Worm (Caenorhabditis elegans) whole organism, young adult: Measurements from ENCODE around the gene ZK455.5.

Experiments
- C06A6.2 ChIP-seq: fragments of 200-800 bp; sonication (Bioruptor generic); conservative IDR thresholded peaks from 2 replicates; pipeline ENCODE4 v1.3.6; 2022; ENCODE audit warnings: missing genetic modification characterization, missing compliant biosample characterization
- F23B12.7 ChIP-seq: sonication (generic microtip); optimal IDR thresholded peaks from 2 replicates; lab custom pipeline; 2017; ENCODE audit warnings: missing genetic modification characterization, mild to moderate bottlenecking, missing compliant biosample characterization, antibody characterized with exemption, moderate library complexity; ENCODE audit not compliant: insufficient read depth
- F57A8.1 ChIP-seq: fragments of 200-800 bp; sonication (Bioruptor generic); optimal IDR thresholded peaks from 2 replicates; lab custom pipeline; 2018; ENCODE audit warnings: mild to moderate bottlenecking, missing genetic modification characterization, moderate library complexity, missing compliant biosample characterization
- F57C9.4 ChIP-seq: sonication (generic microtip); optimal IDR thresholded peaks from 2 replicates; lab custom pipeline; 2017; ENCODE audit warnings: mild to moderate bottlenecking, missing genetic modification characterization, missing compliant biosample characterization
- T07F8.4 ChIP-seq: sonication (generic microtip); optimal IDR thresholded peaks from 2 replicates; lab custom pipeline; 2016; ENCODE audit warnings: mild to moderate bottlenecking, missing genetic modification characterization, moderate library complexity, missing compliant biosample characterization
- T26A5.8 ChIP-seq: sonication (generic microtip); optimal IDR thresholded peaks from 2 replicates; lab custom pipeline; 2016; ENCODE audit warnings: missing genetic modification characterization, missing compliant biosample characterization
- Y53F4B.3 ChIP-seq: fragments of 200-800 bp; sonication (Bioruptor generic); IDR thresholded peaks from 2 replicates; pipeline ENCODE4 v1.3.6; 2022; ENCODE audit warnings: missing genetic modification reagents, missing genetic modification characterization, missing compliant biosample characterization
- Y56A3A.18 ChIP-seq: fragments of 200-800 bp; sonication (Bioruptor generic); IDR thresholded peaks from 2 replicates; pipeline ENCODE4 v1.3.6; 2022; ENCODE audit warnings: missing genetic modification reagents, missing genetic modification characterization, missing compliant biosample characterization
- Y79H2A.3 ChIP-seq: fragments of 200-800 bp; sonication (Bioruptor generic); conservative IDR thresholded peaks from 2 replicates; pipeline ENCODE4 v1.3.6; 2022; ENCODE audit warnings: missing genetic modification reagents, missing genetic modification characterization, missing compliant biosample characterization
- aptf-2 ChIP-seq: fragments of 200-800 bp; sonication (Bioruptor generic); conservative IDR thresholded peaks from 2 replicates; pipeline ENCODE4 v1.3.6; 2022; ENCODE audit warnings: missing genetic modification reagents, missing genetic modification characterization, missing compliant biosample characterization
- bed-1 ChIP-seq: fragments of 200-800 bp; sonication (Bioruptor generic); IDR thresholded peaks from 2 replicates; pipeline ENCODE4 v1.3.6; 2022; ENCODE audit warnings: missing genetic modification reagents, missing genetic modification characterization, missing compliant biosample characterization
- bed-2 ChIP-seq: fragments of 200-800 bp; sonication (Bioruptor generic); IDR thresholded peaks from 2 replicates; pipeline ENCODE4 v1.3.6; 2022; ENCODE audit warnings: missing genetic modification reagents, missing genetic modification characterization, missing compliant biosample characterization
- egl-18 ChIP-seq: fragments of 200-800 bp; sonication (Bioruptor generic); IDR thresholded peaks from 2 replicates; pipeline ENCODE4 v1.3.6; 2022; ENCODE audit warnings: missing genetic modification reagents, missing genetic modification characterization, missing compliant biosample characterization
- egl-44 ChIP-seq: fragments of 200-800 bp; sonication (Bioruptor generic); IDR thresholded peaks from 2 replicates; pipeline ENCODE4 v1.3.6; 2022; ENCODE audit warnings: missing genetic modification reagents, missing genetic modification characterization, missing compliant biosample characterization
- egrh-3 ChIP-seq: fragments of 200-800 bp; sonication (Bioruptor generic); IDR thresholded peaks from 2 replicates; pipeline ENCODE4 v1.3.6; 2022; ENCODE audit warnings: missing genetic modification reagents, missing genetic modification characterization, missing compliant biosample characterization
- ets-4 ChIP-seq: fragments of 200-800 bp; sonication (Bioruptor generic); optimal IDR thresholded peaks from 2 replicates; lab custom pipeline; 2018; ENCODE audit warnings: mild to moderate bottlenecking, missing genetic modification characterization, missing compliant biosample characterization
- fkh-3 ChIP-seq: sonication (generic microtip); optimal IDR thresholded peaks from 2 replicates; lab custom pipeline; 2016; ENCODE audit warnings: mild to moderate bottlenecking, missing genetic modification characterization, missing compliant biosample characterization
- hmg-1.2 ChIP-seq: fragments of 200-800 bp; sonication (Bioruptor generic); IDR thresholded peaks from 2 replicates; pipeline ENCODE4 v1.3.6; 2022; ENCODE audit warnings: missing genetic modification reagents, missing genetic modification characterization, missing compliant biosample characterization
- hmg-20 ChIP-seq: fragments of 200-800 bp; sonication (Bioruptor generic); IDR thresholded peaks from 2 replicates; pipeline ENCODE4 v1.3.6; 2022; ENCODE audit warnings: missing genetic modification reagents, missing genetic modification characterization, missing compliant biosample characterization
- hrde-1 ChIP-seq: sonication (generic microtip); optimal IDR thresholded peaks from 2 replicates; lab custom pipeline; 2016; ENCODE audit warnings: missing genetic modification characterization, mild to moderate bottlenecking, missing compliant biosample characterization, moderate library complexity, missing genotype, missing genetic modification reagents, borderline replicate concordance
- lin-26 ChIP-seq: fragments of 200-800 bp; sonication (Bioruptor generic); IDR thresholded peaks from 2 replicates; pipeline ENCODE4 v1.3.6; 2022; ENCODE audit warnings: missing genetic modification reagents, missing genetic modification characterization, missing compliant biosample characterization
- madf-10 ChIP-seq: sonication (generic microtip); optimal IDR thresholded peaks from 2 replicates; lab custom pipeline; 2016; ENCODE audit warnings: mild to moderate bottlenecking, missing genetic modification characterization, missing compliant biosample characterization
- madf-6 ChIP-seq: fragments of 200-800 bp; sonication (Bioruptor generic); IDR thresholded peaks from 2 replicates; pipeline ENCODE4 v1.3.6; 2022; ENCODE audit warnings: missing genetic modification reagents, missing genetic modification characterization, missing compliant biosample characterization
- madf-8 ChIP-seq: fragments of 200-800 bp; sonication (Bioruptor generic); conservative IDR thresholded peaks from 2 replicates; pipeline ENCODE4 v1.3.6; 2022; ENCODE audit warnings: missing genetic modification reagents, missing genetic modification characterization, missing compliant biosample characterization
- mes-4 ChIP-seq: sonication (generic microtip); optimal IDR thresholded peaks from 2 replicates; lab custom pipeline; 2016; ENCODE audit warnings: missing genotype, missing genetic modification characterization, missing compliant biosample characterization
- nfyb-1 ChIP-seq: fragments of 200-800 bp; sonication (Bioruptor generic); IDR thresholded peaks from 2 replicates; pipeline ENCODE4 v1.3.6; 2022; ENCODE audit warnings: missing genetic modification reagents, missing genetic modification characterization, missing compliant biosample characterization
- nhr-120 ChIP-seq: fragments of 200-800 bp; sonication (Bioruptor generic); IDR thresholded peaks from 2 replicates; pipeline ENCODE4 v1.3.6; 2022; ENCODE audit warnings: missing genetic modification characterization, missing compliant biosample characterization
- nhr-80 ChIP-seq: sonication (generic microtip); optimal IDR thresholded peaks from 2 replicates; lab custom pipeline; 2016; ENCODE audit warnings: missing genetic modification characterization, missing compliant biosample characterization
- nhr-90 ChIP-seq: sonication (generic microtip); optimal IDR thresholded peaks from 2 replicates; lab custom pipeline; 2016; ENCODE audit warnings: missing genotype, mild to moderate bottlenecking, missing genetic modification characterization, missing compliant biosample characterization
- repo-1 ChIP-seq: sonication (generic microtip); optimal IDR thresholded peaks from 2 replicates; lab custom pipeline; 2017; ENCODE audit warnings: mild to moderate bottlenecking, missing genetic modification characterization, missing compliant biosample characterization
- sdz-38 ChIP-seq: sonication (generic microtip); optimal IDR thresholded peaks from 2 replicates; lab custom pipeline; 2016; ENCODE audit warnings: missing genotype, missing genetic modification characterization, missing compliant biosample characterization
- sea-2 ChIP-seq: fragments of 200-800 bp; sonication (Bioruptor generic); IDR thresholded peaks from 2 replicates; pipeline ENCODE4 v1.3.6; 2022; ENCODE audit warnings: missing genetic modification characterization, missing compliant biosample characterization
- snpc-3.4 ChIP-seq: sonication (generic microtip); optimal IDR thresholded peaks from 2 replicates; lab custom pipeline; 2017; ENCODE audit warnings: missing genetic modification characterization, mild to moderate bottlenecking, missing compliant biosample characterization, antibody characterized with exemption, moderate library complexity, missing genotype, missing genetic modification reagents
- tbp1 ChIP-seq: fragments of 200-800 bp; sonication (Bioruptor generic); optimal IDR thresholded peaks from 2 replicates; lab custom pipeline; 2018; ENCODE audit warnings: mild to moderate bottlenecking, missing genetic modification characterization, missing compliant biosample characterization
- tbx-9 ChIP-seq: sonication (generic microtip); optimal IDR thresholded peaks from 2 replicates; lab custom pipeline; 2016; ENCODE audit warnings: borderline replicate concordance, missing genetic modification characterization, inconsistent platforms, missing compliant biosample characterization
- tlf-1 ChIP-seq: fragments of 200-800 bp; sonication (Bioruptor generic); optimal IDR thresholded peaks from 2 replicates; lab custom pipeline; 2018; ENCODE audit warnings: mild to moderate bottlenecking, missing genetic modification characterization, missing compliant biosample characterization
- unc-62 ChIP-seq: fragments of 150-350 bp; optimal IDR thresholded peaks from 2 replicates; lab custom pipeline; 2014; ENCODE audit warnings: missing biosample characterization, missing genetic modification reagents, missing genetic modification characterization
- ztf-22 ChIP-seq: fragments of 200-800 bp; sonication (Bioruptor generic); optimal IDR thresholded peaks from 2 replicates; lab custom pipeline; 2018; ENCODE audit warnings: mild to moderate bottlenecking, missing genetic modification characterization, moderate library complexity, missing compliant biosample characterization
- ztf-25 ChIP-seq: fragments of 200-800 bp; sonication (Bioruptor generic); IDR thresholded peaks from 2 replicates; pipeline ENCODE4 v1.3.6; 2022; ENCODE audit warnings: missing genetic modification reagents, missing genetic modification characterization, missing compliant biosample characterization
- ztf-28 ChIP-seq: fragments of 200-800 bp; sonication (Bioruptor generic); IDR thresholded peaks from 2 replicates; pipeline ENCODE4 v1.3.6; 2022; ENCODE audit warnings: missing genetic modification reagents, missing genetic modification characterization, missing compliant biosample characterization
- ztf-3 ChIP-seq: fragments of 200-800 bp; sonication (Bioruptor generic); optimal IDR thresholded peaks from 2 replicates; lab custom pipeline; 2018; ENCODE audit warnings: mild to moderate bottlenecking, missing genetic modification characterization, missing compliant biosample characterization

ZK455.5 gene

ce11 chrX:11289925-11290324 is 36.8 kb downstream of the ZK455.5 start:
- TF ChIP-seq snpc-3.4 (tag; lab: Kevin White, UChicago): no peak
- TF ChIP-seq mes-4 (tag; lab: Kevin White, UChicago): no peak
- TF ChIP-seq F23B12.7: no peak
- no peak for TF ChIP-seq Y53F4B.3
- TF ChIP-seq egl-18: no peak
- no peak for TF ChIP-seq C06A6.2

- TF ChIP-seq hrde-1 (tag; lab: Kevin White, UChicago) (no peak), bed-2 (GFP tag; lab: Robert Waterston, UW) (no peak), tbx-9 (tag; lab: Kevin White, UChicago) (no peak), tbp1 (no peak), nhr-80 (tag; lab: Kevin White, UChicago) (no peak), tlf-1 (GFP tag; lab: Kevin White, UChicago) (no peak), repo-1 (tag; lab: Kevin White, UChicago) (no peak), T26A5.8 (tag; lab: Kevin White, UChicago) (no peak), madf-6 (GFP tag; lab: Robert Waterston, UW) (no peak), hmg-1.2 (GFP tag; lab: Robert Waterston, UW) (no peak), egrh-3 (GFP tag; lab: Robert Waterston, UW) (no peak), fkh-3 (tag; lab: Kevin White, UChicago) (no peak), F57C9.4 (tag; lab: Kevin White, UChicago) (no peak), egl-44 (GFP tag; lab: Robert Waterston, UW) (no peak), ztf-28 (GFP tag; lab: Robert Waterston, UW) (no peak), ztf-25 (GFP tag; lab: Robert Waterston, UW) (no peak), F57A8.1 (no peak), sea-2 (GFP tag; lab: Robert Waterston, UW) (no peak)
Observed at ce11 chrX:11287617-11288016, 39.1 kb downstream of the ZK455.5 start, which contains the start of gene F38B2.4. Gene F38B2.4 (minus strand): TSS chrX:11287717.

ce11 chrX:11286246-11286645 is 40.5 kb downstream of the ZK455.5 start, which contains the start of gene F38B2.3:
Gene F38B2.3 (minus strand): TSS chrX:11286346.
- TF ChIP-seq Y79H2A.3: no peak
- TF ChIP-seq ztf-3 (GFP tag; lab: Kevin White, UChicago): no peak
- TF ChIP-seq ztf-22: no peak
- TF ChIP-seq unc-62 (GFP tag; lab: Kevin White, UChicago): no peak
- no peak for TF ChIP-seq hmg-20
- TF ChIP-seq bed-1: no peak
- TF ChIP-seq sdz-38 (tag; lab: Kevin White, UChicago): no peak
- no peak for TF ChIP-seq T07F8.4 (tag; lab: Kevin White, UChicago)
- TF ChIP-seq Y56A3A.18 (GFP tag; lab: Robert Waterston, UW): no peak
- TF ChIP-seq tbp1: no peak
- TF ChIP-seq nhr-120 (GFP tag; lab: Robert Waterston, UW): no peak
- TF ChIP-seq aptf-2 (GFP tag; lab: Robert Waterston, UW): no peak
- TF ChIP-seq ets-4: no peak
- no peak for TF ChIP-seq snpc-3.4 (tag; lab: Kevin White, UChicago)

- TF ChIP-seq madf-8 (GFP tag; lab: Robert Waterston, UW) (no peak), ztf-25 (GFP tag; lab: Robert Waterston, UW) (no peak), repo-1 (tag; lab: Kevin White, UChicago) (no peak), madf-10 (tag; lab: Kevin White, UChicago) (no peak), nfyb-1 (GFP tag; lab: Robert Waterston, UW) (no peak), hmg-1.2 (GFP tag; lab: Robert Waterston, UW) (no peak), lin-26 (no peak), nhr-90 (no peak)
- TF ChIP-seq, all 124 proteins: peak for 0
Observed at ce11 chrX:11281148-11281547, 45.6 kb downstream of the ZK455.5 start, which contains the start of gene F38B2.6. Gene F38B2.6 (minus strand): TSS chrX:11281248.
